Worm (Caenorhabditis elegans) whole organism, young adult: ENCODE measurements around the gene Y47D3A.31.
"Not testable (repeated sequence)": the region's sequence is repeated elsewhere in the genome, so short reads cannot be mapped to it uniquely, and the experiment has no call there.

Experiments
- C06A6.2 ChIP-seq: fragments of 200-800 bp; sonication (Bioruptor generic); conservative IDR thresholded peaks from 2 replicates; pipeline ENCODE4 v1.3.6; 2022; ENCODE audit warnings: missing genetic modification characterization, missing compliant biosample characterization
- D2030.7 ChIP-seq: fragments of 200-800 bp; sonication (Bioruptor generic); IDR thresholded peaks from 2 replicates; pipeline ENCODE4 v1.3.6; 2022; ENCODE audit warnings: missing genetic modification reagents, missing genetic modification characterization, missing compliant biosample characterization
- F10E7.11 ChIP-seq: sonication (generic microtip); optimal IDR thresholded peaks from 2 replicates; lab custom pipeline; 2017; ENCODE audit warnings: mild to moderate bottlenecking, missing genetic modification characterization, moderate library complexity, missing compliant biosample characterization
- F33H1.4 ChIP-seq: fragments of 200-800 bp; sonication (Bioruptor generic); IDR thresholded peaks from 2 replicates; pipeline ENCODE4 v1.3.6; 2022; ENCODE audit warnings: missing genetic modification reagents, missing genetic modification characterization, missing compliant biosample characterization
- F55B11.4 ChIP-seq: sonication (generic microtip); optimal IDR thresholded peaks from 2 replicates; lab custom pipeline; 2016; ENCODE audit warnings: missing compliant biosample characterization, missing genetic modification characterization, borderline replicate concordance; ENCODE audit not compliant: insufficient read depth
- T07F8.4 ChIP-seq: sonication (generic microtip); optimal IDR thresholded peaks from 2 replicates; lab custom pipeline; 2016; ENCODE audit warnings: mild to moderate bottlenecking, missing genetic modification characterization, moderate library complexity, missing compliant biosample characterization
- Y53F4B.3 ChIP-seq: fragments of 200-800 bp; sonication (Bioruptor generic); IDR thresholded peaks from 2 replicates; pipeline ENCODE4 v1.3.6; 2022; ENCODE audit warnings: missing genetic modification reagents, missing genetic modification characterization, missing compliant biosample characterization
- aptf-2 ChIP-seq: fragments of 200-800 bp; sonication (Bioruptor generic); conservative IDR thresholded peaks from 2 replicates; pipeline ENCODE4 v1.3.6; 2022; ENCODE audit warnings: missing genetic modification reagents, missing genetic modification characterization, missing compliant biosample characterization
- attf-6 ChIP-seq: fragments of 200-800 bp; sonication (Bioruptor generic); IDR thresholded peaks from 2 replicates; pipeline ENCODE4 v1.3.6; 2022; ENCODE audit warnings: missing genetic modification reagents, missing genetic modification characterization, missing compliant biosample characterization
- ccch-3 ChIP-seq: fragments of 200-800 bp; sonication (Bioruptor generic); optimal IDR thresholded peaks from 2 replicates; lab custom pipeline; 2018; ENCODE audit warnings: mild to moderate bottlenecking, missing genetic modification characterization, missing compliant biosample characterization
- ceh-100 ChIP-seq: fragments of 200-800 bp; sonication (Bioruptor generic); IDR thresholded peaks from 2 replicates; pipeline ENCODE4 v1.3.6; 2022; ENCODE audit warnings: missing genetic modification reagents, missing genetic modification characterization, missing compliant biosample characterization
- ceh-58 ChIP-seq: fragments of 200-800 bp; sonication (Bioruptor generic); IDR thresholded peaks from 2 replicates; pipeline ENCODE4 v1.3.6; 2022; ENCODE audit warnings: missing genetic modification characterization, missing compliant biosample characterization
- dox-1 ChIP-seq: fragments of 200-800 bp; sonication (Bioruptor generic); IDR thresholded peaks from 2 replicates; pipeline ENCODE4 v1.3.6; 2022; ENCODE audit warnings: missing genetic modification reagents, missing genetic modification characterization, missing compliant biosample characterization
- egl-44 ChIP-seq: fragments of 200-800 bp; sonication (Bioruptor generic); IDR thresholded peaks from 2 replicates; pipeline ENCODE4 v1.3.6; 2022; ENCODE audit warnings: missing genetic modification reagents, missing genetic modification characterization, missing compliant biosample characterization
- egrh-3 ChIP-seq: fragments of 200-800 bp; sonication (Bioruptor generic); IDR thresholded peaks from 2 replicates; pipeline ENCODE4 v1.3.6; 2022; ENCODE audit warnings: missing genetic modification reagents, missing genetic modification characterization, missing compliant biosample characterization
- hlh-12 ChIP-seq: sonication (generic microtip); optimal IDR thresholded peaks from 2 replicates; lab custom pipeline; 2016; ENCODE audit warnings: missing genetic modification characterization, missing compliant biosample characterization
- hmg-1.2 ChIP-seq: fragments of 200-800 bp; sonication (Bioruptor generic); IDR thresholded peaks from 2 replicates; pipeline ENCODE4 v1.3.6; 2022; ENCODE audit warnings: missing genetic modification reagents, missing genetic modification characterization, missing compliant biosample characterization
- hsf-1 ChIP-seq: fragments of 200-800 bp; sonication (Bioruptor generic); IDR thresholded peaks from 2 replicates; pipeline ENCODE4 v1.3.6; 2022; ENCODE audit warnings: missing genetic modification reagents, missing genetic modification characterization, missing compliant biosample characterization
- lag-1 ChIP-seq: fragments of 200-800 bp; sonication (Bioruptor generic); IDR thresholded peaks from 2 replicates; pipeline ENCODE4 v1.3.6; 2022; ENCODE audit warnings: missing genetic modification reagents, missing genetic modification characterization, missing compliant biosample characterization
- lin-26 ChIP-seq: fragments of 200-800 bp; sonication (Bioruptor generic); IDR thresholded peaks from 2 replicates; pipeline ENCODE4 v1.3.6; 2022; ENCODE audit warnings: missing genetic modification reagents, missing genetic modification characterization, missing compliant biosample characterization
- madf-6 ChIP-seq: fragments of 200-800 bp; sonication (Bioruptor generic); IDR thresholded peaks from 2 replicates; pipeline ENCODE4 v1.3.6; 2022; ENCODE audit warnings: missing genetic modification reagents, missing genetic modification characterization, missing compliant biosample characterization
- mcd-1 ChIP-seq: fragments of 200-800 bp; sonication (Bioruptor generic); IDR thresholded peaks from 2 replicates; pipeline ENCODE4 v1.3.6; 2022; ENCODE audit warnings: missing genetic modification reagents, missing genetic modification characterization, missing compliant biosample characterization
- mel-28 ChIP-seq: sonication (generic microtip); optimal IDR thresholded peaks from 2 replicates; lab custom pipeline; 2016; ENCODE audit warnings: borderline replicate concordance, mild to moderate bottlenecking, missing genetic modification characterization, missing compliant biosample characterization
- mes-4 ChIP-seq: sonication (generic microtip); optimal IDR thresholded peaks from 2 replicates; lab custom pipeline; 2016; ENCODE audit warnings: missing genotype, missing genetic modification characterization, missing compliant biosample characterization
- nfya-2 ChIP-seq: fragments of 200-800 bp; sonication (Bioruptor generic); IDR thresholded peaks from 2 replicates; pipeline ENCODE4 v1.3.6; 2022; ENCODE audit warnings: missing genetic modification reagents, missing genetic modification characterization, missing compliant biosample characterization
- nhr-120 ChIP-seq: fragments of 200-800 bp; sonication (Bioruptor generic); IDR thresholded peaks from 2 replicates; pipeline ENCODE4 v1.3.6; 2022; ENCODE audit warnings: missing genetic modification characterization, missing compliant biosample characterization
- pbrm-1 ChIP-seq: fragments of 200-800 bp; sonication (Bioruptor generic); IDR thresholded peaks from 2 replicates; pipeline ENCODE4 v1.3.6; 2022; ENCODE audit warnings: missing genetic modification reagents, missing genetic modification characterization, missing compliant biosample characterization
- snpc-1.1 ChIP-seq: sonication (generic microtip); optimal IDR thresholded peaks from 2 replicates; lab custom pipeline; 2017; ENCODE audit warnings: missing genetic modification characterization, mild to moderate bottlenecking, missing compliant biosample characterization, antibody characterized with exemption, moderate library complexity, missing genotype, missing genetic modification reagents; ENCODE audit not compliant: insufficient read depth
- snpc-4 ChIP-seq, 5 experiments: fragments of 150-350 bp in 1 of 5; sonication (generic microtip) in 4 of 5; optimal IDR thresholded peaks; 2 replicates each; lab custom pipeline; 2014 to 2018; ENCODE audit warnings: missing genetic modification characterization in 5 of 5, missing biosample characterization in 3 of 5, antibody characterized with exemption in 2 of 5, mild to moderate bottlenecking in 2 of 5, missing compliant biosample characterization in 2 of 5, missing genotype in 2 of 5, moderate library complexity in 2 of 5, missing genetic modification reagents in 1 of 5
- xnd-1 ChIP-seq: sonication (generic microtip); optimal IDR thresholded peaks from 2 replicates; lab custom pipeline; 2016; ENCODE audit warnings: missing genotype, missing genetic modification reagents, missing genetic modification characterization, missing compliant biosample characterization
- zfh-2 ChIP-seq: fragments of 200-800 bp; sonication (Bioruptor generic); conservative IDR thresholded peaks from 2 replicates; pipeline ENCODE4 v1.3.6; 2022; ENCODE audit warnings: missing genetic modification reagents, missing genetic modification characterization, missing compliant biosample characterization
- ztf-25 ChIP-seq: fragments of 200-800 bp; sonication (Bioruptor generic); IDR thresholded peaks from 2 replicates; pipeline ENCODE4 v1.3.6; 2022; ENCODE audit warnings: missing genetic modification reagents, missing genetic modification characterization, missing compliant biosample characterization

Y47D3A.31 gene

DNA sequence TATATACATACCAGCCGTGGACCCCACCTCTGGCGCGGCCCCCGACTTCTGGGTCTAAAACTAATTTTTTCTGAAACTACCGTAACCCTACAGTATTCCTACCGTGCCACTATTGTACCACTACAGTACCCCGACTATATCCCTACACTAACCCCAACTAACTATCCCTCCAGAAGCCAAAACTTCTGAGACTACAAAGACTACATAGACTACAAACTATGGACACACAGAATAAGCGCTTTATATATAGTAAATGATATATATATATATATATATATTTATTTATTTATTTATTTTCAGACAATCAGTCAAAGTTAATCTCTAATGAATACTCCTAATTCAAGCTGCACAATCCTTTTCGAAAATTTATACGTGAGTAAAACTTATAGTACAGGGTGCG, 25.5 kb downstream of the Y47D3A.31 start, which contains the start of gene pha-1:
pha-1 (plus strand) TSS at position 301 of the 400 bp plus-strand sequence.
- not testable (repeated sequence) for TF ChIP-seq mel-28 (tag; lab: Kevin White, UChicago); F10E7.11 (tag; lab: Kevin White, UChicago); zfh-2

DNA sequence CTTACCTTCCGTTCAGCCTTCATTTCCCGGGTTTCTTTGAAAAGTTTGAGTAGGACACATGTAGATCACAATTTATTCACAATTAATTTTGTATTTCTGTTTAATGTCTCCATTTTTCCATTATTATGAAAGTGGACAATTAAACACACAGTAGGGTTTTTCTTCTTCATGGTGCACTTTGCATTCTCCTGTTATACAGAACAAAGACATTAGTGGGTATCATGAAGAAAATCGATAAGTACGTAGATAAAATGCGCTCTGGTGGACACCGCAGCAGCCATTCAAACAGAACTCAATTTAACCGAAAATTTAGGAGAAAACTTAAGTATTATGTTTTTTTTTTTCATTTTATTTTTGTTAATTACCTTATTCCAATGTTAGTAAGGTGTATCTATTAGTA, 27.6 kb downstream of the Y47D3A.31 start:
- TF ChIP-seq dox-1: no peak
- no peak for TF ChIP-seq xnd-1 (tag; lab: Kevin White, UChicago)
- no peak for TF ChIP-seq Y53F4B.3 (GFP tag; lab: Robert Waterston, UW)
- TF ChIP-seq hlh-12: no peak
- no peak for TF ChIP-seq F55B11.4 (tag; lab: Kevin White, UChicago)
- no peak for TF ChIP-seq T07F8.4
- no peak for TF ChIP-seq ccch-3 (GFP tag; lab: Kevin White, UChicago)
- TF ChIP-seq ztf-25: no peak
- TF ChIP-seq egrh-3 (GFP tag; lab: Robert Waterston, UW): no peak
- no peak for TF ChIP-seq aptf-2 (GFP tag; lab: Robert Waterston, UW)
- no peak for TF ChIP-seq ceh-100 (GFP tag; lab: Robert Waterston, UW)
- no peak for TF ChIP-seq lin-26
- TF ChIP-seq nfya-2 (GFP tag; lab: Robert Waterston, UW): no peak
- TF ChIP-seq F33H1.4 (GFP tag; lab: Robert Waterston, UW): no peak
- no peak for TF ChIP-seq mes-4 (tag; lab: Kevin White, UChicago)

DNA sequence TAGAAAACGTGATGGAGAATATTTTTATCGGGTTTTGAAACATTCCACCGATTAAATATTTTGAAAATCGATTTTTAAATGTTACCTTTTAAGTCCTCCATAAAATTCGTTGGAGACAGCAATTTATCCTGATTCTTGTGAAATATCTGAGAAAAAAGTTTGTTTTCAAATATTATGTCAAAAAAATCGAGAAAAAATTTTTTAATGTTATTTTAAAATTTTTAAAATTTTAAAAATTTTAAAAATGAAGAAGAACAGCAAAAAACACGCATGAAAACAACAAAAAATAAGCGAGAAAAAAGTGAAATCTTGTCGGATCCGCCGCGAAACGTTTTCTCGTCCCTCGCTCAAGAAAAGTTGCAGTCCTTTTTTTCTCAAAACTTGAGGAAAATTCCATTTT, 29.5 kb downstream of the Y47D3A.31 start, which contains the start of gene Y48A6C.8:
Y48A6C.8 (minus strand) TSS at position 101 of the 400 bp plus-strand sequence.
- no peak for TF ChIP-seq ceh-58 (GFP tag; lab: Robert Waterston, UW)

DNA sequence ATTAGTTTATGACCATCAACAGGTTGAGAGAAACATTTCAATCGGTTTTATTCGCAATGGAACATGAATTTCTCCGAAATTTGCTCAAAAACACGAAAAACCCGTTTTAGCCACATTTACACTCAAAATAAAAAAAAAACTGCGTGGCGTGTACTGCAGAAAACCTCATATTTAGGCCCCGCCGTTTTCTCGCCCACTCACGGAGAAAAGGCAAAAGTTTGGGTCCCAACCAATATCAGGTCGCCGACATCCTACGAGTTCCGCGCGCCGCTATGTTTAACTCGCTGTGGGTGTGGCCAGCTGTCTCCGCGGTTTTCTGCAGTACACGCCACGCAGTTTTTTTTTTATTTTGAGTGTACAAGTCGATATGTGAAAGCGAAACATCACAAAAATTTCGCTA, 33.2 kb downstream of the Y47D3A.31 start:
- TF ChIP-seq madf-6 (GFP tag; lab: Robert Waterston, UW) (peak; percentile 46), ceh-58 (GFP tag; lab: Robert Waterston, UW) (no peak), hmg-1.2 (GFP tag; lab: Robert Waterston, UW) (peak; percentile 73), mcd-1 (GFP tag; lab: Robert Waterston, UW) (0 out of 2 replicates have a peak, but pooled peaks have one; percentile 11), nhr-120 (GFP tag; lab: Robert Waterston, UW) (0 out of 2 replicates have a peak, but pooled peaks have one; percentile 61), pbrm-1 (GFP tag; lab: Robert Waterston, UW) (0 out of 2 replicates have a peak, but pooled peaks have one; percentile 10), lag-1 (GFP tag; lab: Robert Waterston, UW) (no peak), snpc-4 (GFP tag; optimal IDR thresholded peaks at IDR 0.05; lab: Kevin White, UChicago) (peak; percentile 83), snpc-4 (tag; optimal IDR thresholded peaks at IDR 0.05; lab: Kevin White, UChicago) (peak in 3 of 4 experiments; percentile 78 to 93 (median 91)), D2030.7 (GFP tag; lab: Robert Waterston, UW) (0 out of 2 replicates have a peak, but pooled peaks have one; percentile 37), snpc-1.1 (tag; lab: Kevin White, UChicago) (peak; percentile 84), hsf-1 (GFP tag; lab: Robert Waterston, UW) (0 out of 2 replicates have a peak, but pooled peaks have one; percentile 13), egl-44 (peak; percentile 32; the same call in 1 of the 2 replicates), attf-6 (peak; percentile 70; the same call in 1 of the 2 replicates), C06A6.2 (GFP tag; lab: Robert Waterston, UW) (no peak)
